Worm (Caenorhabditis elegans) whole organism, midembryonic: ENCODE measurements around the gene Y6D1A.1.

Experiments used
- T22C8.4 ChIP-seq: fragments of 200-800 bp; sonication (Bioruptor generic); IDR thresholded peaks from 2 replicates; pipeline ENCODE4 v1.3.6; 2022; ENCODE audit warnings: missing genetic modification characterization, missing compliant biosample characterization
- cog-1 ChIP-seq: sonication (generic microtip); optimal IDR thresholded peaks from 2 replicates; lab custom pipeline; 2016; ENCODE audit warnings: missing genetic modification characterization, missing compliant biosample characterization
- flt-1 ChIP-seq: fragments of 200-800 bp; sonication (Bioruptor generic); IDR thresholded peaks from 2 replicates; pipeline ENCODE4 v1.3.6; 2022; ENCODE audit warnings: missing genetic modification characterization, missing compliant biosample characterization
- klf-2 ChIP-seq: fragments of 200-800 bp; sonication (Bioruptor generic); conservative IDR thresholded peaks from 2 replicates; pipeline ENCODE4 v1.3.6; 2022; ENCODE audit warnings: missing genetic modification reagents, missing genetic modification characterization, missing compliant biosample characterization
- med-1 ChIP-seq: sonication (generic microtip); optimal IDR thresholded peaks from 2 replicates; lab custom pipeline; 2017; ENCODE audit warnings: missing genetic modification characterization, mild to moderate bottlenecking, missing compliant biosample characterization, antibody characterized with exemption, missing genetic modification reagents; ENCODE audit not compliant: insufficient read depth
- ref-1 ChIP-seq: fragments of 200-800 bp; sonication (Bioruptor generic); conservative IDR thresholded peaks from 2 replicates; pipeline ENCODE4 v1.3.6; 2022; ENCODE audit warnings: missing genetic modification reagents, missing genetic modification characterization, missing compliant biosample characterization
- tab-1 ChIP-seq: fragments of 200-800 bp; sonication (Bioruptor generic); IDR thresholded peaks from 2 replicates; pipeline ENCODE4 v1.3.6; 2022; ENCODE audit warnings: missing genetic modification characterization, missing compliant biosample characterization
- ztf-23 ChIP-seq: fragments of 200-800 bp; sonication (Bioruptor generic); IDR thresholded peaks from 2 replicates; pipeline ENCODE4 v1.3.6; 2022; ENCODE audit warnings: missing genetic modification reagents, missing genetic modification characterization, missing compliant biosample characterization
- ztf-29 ChIP-seq: fragments of 200-800 bp; sonication (Bioruptor generic); IDR thresholded peaks from 2 replicates; pipeline ENCODE4 v1.3.6; 2022; ENCODE audit warnings: missing genetic modification reagents, missing genetic modification characterization, missing compliant biosample characterization

Gene Y6D1A.1

ce11 chrII:11788025-11788424 is 35.4 kb downstream of the Y6D1A.1 start:
- TF ChIP-seq med-1 (GFP tag; lab: Kevin White, UChicago): no peak
- no peak for TF ChIP-seq ztf-29 (GFP tag; lab: Robert Waterston, UW)
- TF ChIP-seq cog-1 (tag; lab: Kevin White, UChicago): no peak
- no peak for TF ChIP-seq klf-2 (GFP tag; lab: Robert Waterston, UW)
- TF ChIP-seq flt-1 (GFP tag; lab: Robert Waterston, UW): no peak
- TF ChIP-seq ztf-23 (GFP tag; lab: Robert Waterston, UW): no peak
- TF ChIP-seq T22C8.4 (GFP tag; lab: Robert Waterston, UW): no peak
- no peak for TF ChIP-seq tab-1 (GFP tag; lab: Robert Waterston, UW)
- TF ChIP-seq ref-1 (GFP tag; lab: Robert Waterston, UW): no peak

DNA sequence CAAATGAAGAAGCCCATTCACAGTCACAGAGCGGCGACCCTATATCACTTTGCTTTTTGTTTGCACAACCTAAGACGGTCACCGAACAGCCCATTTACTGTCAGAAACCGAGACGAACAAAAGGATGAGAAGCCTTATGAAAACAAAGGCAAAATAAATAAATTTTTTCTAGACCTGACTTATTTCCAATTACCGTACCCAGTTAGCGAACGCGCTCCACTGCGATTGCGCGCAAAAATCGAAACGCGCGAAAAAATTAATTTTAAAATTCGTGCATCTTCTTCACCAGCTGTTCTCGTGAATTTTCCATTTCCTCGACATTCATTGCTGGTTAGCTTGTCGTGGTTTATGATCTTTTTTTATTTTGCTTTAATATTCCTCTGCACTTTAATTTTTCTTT is 40.9 kb downstream of the Y6D1A.1 start, which contains the start of gene F43G6.16:
F43G6.16 (minus strand) TSS at position 141 of the 400 bp plus-strand sequence.
- TF ChIP-seq cog-1 (tag; lab: Kevin White, UChicago) (no peak), ztf-23 (GFP tag; lab: Robert Waterston, UW) (no peak), klf-2 (GFP tag; lab: Robert Waterston, UW) (no peak), flt-1 (GFP tag; lab: Robert Waterston, UW) (no peak), tab-1 (GFP tag; lab: Robert Waterston, UW) (no peak), T22C8.4 (GFP tag; lab: Robert Waterston, UW) (no peak), med-1 (GFP tag; lab: Kevin White, UChicago) (no peak), ref-1 (GFP tag; lab: Robert Waterston, UW) (no peak), ztf-29 (GFP tag; lab: Robert Waterston, UW) (no peak)

DNA sequence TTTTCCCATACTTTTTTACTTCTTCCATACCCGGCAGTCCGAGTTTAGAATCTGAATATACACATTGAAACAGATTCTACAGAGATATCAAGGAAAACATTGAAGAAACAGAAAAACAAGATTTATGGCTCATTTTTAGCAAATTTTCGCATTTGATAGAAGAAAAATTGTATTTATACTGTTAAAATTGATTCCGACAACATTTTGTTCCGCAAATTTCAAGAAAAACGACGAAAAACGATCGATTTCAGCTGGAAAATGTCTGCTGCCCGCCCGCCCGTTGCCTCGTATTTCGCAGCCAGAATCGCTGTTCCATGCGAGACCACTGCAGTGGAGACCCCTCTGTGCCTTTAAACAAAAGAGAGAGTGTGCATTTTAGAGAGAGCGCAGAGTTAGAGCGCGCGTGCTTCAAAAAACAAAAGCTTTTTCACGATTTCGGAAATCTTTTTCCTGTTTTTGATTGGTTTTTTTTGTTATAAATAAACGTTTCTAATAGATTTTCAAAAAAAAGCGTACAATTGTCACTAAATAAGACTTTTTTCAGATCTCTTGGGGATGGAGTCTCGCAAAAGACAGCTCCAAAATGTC is 45.4 kb downstream of the Y6D1A.1 start, which contains the start of the genes patr-1 and dna-2:
patr-1 (minus strand) TSS at position 51 of the 588 bp plus-strand sequence.
dna-2 (plus strand) TSS at position 538 of the 588 bp plus-strand sequence.
- TF ChIP-seq klf-2 (GFP tag; lab: Robert Waterston, UW) (no peak), ztf-29 (GFP tag; lab: Robert Waterston, UW) (no peak), med-1 (GFP tag; lab: Kevin White, UChicago) (no peak), cog-1 (tag; lab: Kevin White, UChicago) (no peak), ref-1 (GFP tag; lab: Robert Waterston, UW) (no peak), T22C8.4 (GFP tag; lab: Robert Waterston, UW) (no peak), flt-1 (GFP tag; lab: Robert Waterston, UW) (no peak), ztf-23 (GFP tag; lab: Robert Waterston, UW) (no peak), tab-1 (GFP tag; lab: Robert Waterston, UW) (no peak)

ce11 chrII:11774218-11774617 is 49.2 kb downstream of the Y6D1A.1 start, which contains the start of gene F44E5.1:
TSS of gene F44E5.1 (minus strand) at chrII:11774559.
- no peak for TF ChIP-seq med-1 (GFP tag; lab: Kevin White, UChicago)
- TF ChIP-seq flt-1 (GFP tag; lab: Robert Waterston, UW): no peak
- TF ChIP-seq cog-1 (tag; lab: Kevin White, UChicago): no peak
- TF ChIP-seq T22C8.4 (GFP tag; lab: Robert Waterston, UW): no peak
- TF ChIP-seq klf-2 (GFP tag; lab: Robert Waterston, UW): no peak
- TF ChIP-seq ztf-23 (GFP tag; lab: Robert Waterston, UW): no peak
- no peak for TF ChIP-seq tab-1 (GFP tag; lab: Robert Waterston, UW)
- no peak for TF ChIP-seq ref-1 (GFP tag; lab: Robert Waterston, UW)
- TF ChIP-seq ztf-29 (GFP tag; lab: Robert Waterston, UW): no peak

ce11 chrII:11772364-11772763 is 51.1 kb downstream of the Y6D1A.1 start, which contains the start of gene F44E5.15:
TSS of gene F44E5.15 (plus strand) at chrII:11772664.
- TF ChIP-seq med-1 (GFP tag; lab: Kevin White, UChicago): no peak
- TF ChIP-seq T22C8.4 (GFP tag; lab: Robert Waterston, UW): no peak
- no peak for TF ChIP-seq cog-1 (tag; lab: Kevin White, UChicago)
- no peak for TF ChIP-seq ref-1 (GFP tag; lab: Robert Waterston, UW)
- no peak for TF ChIP-seq klf-2 (GFP tag; lab: Robert Waterston, UW)
- no peak for TF ChIP-seq tab-1 (GFP tag; lab: Robert Waterston, UW)
- no peak for TF ChIP-seq ztf-23 (GFP tag; lab: Robert Waterston, UW)
- no peak for TF ChIP-seq flt-1 (GFP tag; lab: Robert Waterston, UW)
- TF ChIP-seq ztf-29 (GFP tag; lab: Robert Waterston, UW): no peak
